Worm (Caenorhabditis elegans) whole organism, L4 larva: ENCODE results near the gene sdz-35.

Experiments
- F26F4.8 ChIP-seq: fragments of 200-800 bp; sonication (Bioruptor generic); conservative IDR thresholded peaks from 2 replicates; pipeline ENCODE4 v1.3.6; 2022; ENCODE audit warnings: missing genetic modification characterization, missing compliant biosample characterization
- F37D6.2 ChIP-seq: sonication (generic microtip); optimal IDR thresholded peaks from 2 replicates; lab custom pipeline; 2016; ENCODE audit warnings: mild to moderate bottlenecking, missing genetic modification characterization, missing compliant biosample characterization
- R02D3.7 ChIP-seq: fragments of 150-350 bp; sonication (generic microtip); optimal IDR thresholded peaks from 3 replicates; lab custom pipeline; 2014; ENCODE audit warnings: missing biosample characterization, missing genetic modification characterization
- T20F7.1 ChIP-seq: fragments of 200-800 bp; sonication (Bioruptor generic); optimal IDR thresholded peaks from 2 replicates; lab custom pipeline; 2018; ENCODE audit warnings: mild to moderate bottlenecking, missing genetic modification characterization, missing compliant biosample characterization
- Y75B8A.6 ChIP-seq: fragments of 200-800 bp; sonication (Bioruptor generic); IDR thresholded peaks from 2 replicates; pipeline ENCODE4 v1.3.6; 2022; ENCODE audit warnings: missing genetic modification reagents, missing genetic modification characterization, missing compliant biosample characterization
- ama-1 ChIP-seq: fragments of 150-350 bp; optimal IDR thresholded peaks from 2 replicates; lab custom pipeline; 2014; ENCODE audit warnings: inconsistent platforms, mixed read lengths
- attf-4 ChIP-seq: sonication (generic microtip); optimal IDR thresholded peaks from 3 replicates; lab custom pipeline; 2017; ENCODE audit warnings: missing biosample characterization, missing genetic modification characterization
- ceh-28 ChIP-seq: fragments of 150-350 bp; optimal IDR thresholded peaks from 2 replicates; lab custom pipeline; 2014; ENCODE audit warnings: missing biosample characterization, missing genetic modification reagents, missing genetic modification characterization
- ceh-44 ChIP-seq: fragments of 200-800 bp; sonication (Bioruptor generic); IDR thresholded peaks from 2 replicates; pipeline ENCODE4 v1.3.6; 2022; ENCODE audit warnings: missing genetic modification reagents, missing genetic modification characterization, missing compliant biosample characterization
- ces-1 ChIP-seq: fragments of 150-350 bp; sonication (generic microtip); optimal IDR thresholded peaks from 4 replicates; lab custom pipeline; 2014; ENCODE audit warnings: missing biosample characterization, missing genetic modification reagents, missing genetic modification characterization
- cey-2 ChIP-seq: sonication (generic microtip); optimal IDR thresholded peaks from 3 replicates; lab custom pipeline; 2017; ENCODE audit warnings: missing genetic modification characterization, mild to moderate bottlenecking, missing compliant biosample characterization, antibody characterized with exemption, borderline replicate concordance; ENCODE audit not compliant: insufficient read depth
- daf-8 ChIP-seq: fragments of 200-800 bp; sonication (Bioruptor generic); IDR thresholded peaks from 2 replicates; pipeline ENCODE4 v1.3.6; 2022; ENCODE audit warnings: missing genetic modification characterization, missing compliant biosample characterization
- dmd-6 ChIP-seq: fragments of 200-800 bp; sonication (Bioruptor generic); IDR thresholded peaks from 2 replicates; pipeline ENCODE4 v1.3.6; 2022; ENCODE audit warnings: missing genetic modification reagents, missing genetic modification characterization, missing compliant biosample characterization
- dmd-8 ChIP-seq: fragments of 200-800 bp; sonication (Bioruptor generic); IDR thresholded peaks from 2 replicates; pipeline ENCODE4 v1.3.6; 2022; ENCODE audit warnings: missing genetic modification characterization, missing compliant biosample characterization
- egl-27 ChIP-seq: sonication (generic microtip); optimal IDR thresholded peaks from 3 replicates; lab custom pipeline; 2017; ENCODE audit warnings: missing biosample characterization, missing genetic modification reagents, missing genetic modification characterization
- fos-1 ChIP-seq: fragments of 150-350 bp; optimal IDR thresholded peaks from 2 replicates; lab custom pipeline; 2014; ENCODE audit warnings: missing biosample characterization, missing genetic modification characterization
- hif-1 ChIP-seq, 2 experiments: sonication (generic microtip); optimal IDR thresholded peaks; 2 replicates each; lab custom pipeline; 2016 to 2017; ENCODE audit warnings: missing compliant biosample characterization in 2 of 2, missing genetic modification characterization in 2 of 2, missing genetic modification reagents in 2 of 2, missing genotype in 2 of 2, mild to moderate bottlenecking in 1 of 2
- hlh-11 ChIP-seq: fragments of 200-800 bp; sonication (Bioruptor generic); optimal IDR thresholded peaks from 2 replicates; lab custom pipeline; 2018; ENCODE audit warnings: mild to moderate bottlenecking, missing genetic modification characterization, missing compliant biosample characterization
- hmg-1.1 ChIP-seq: fragments of 200-800 bp; sonication (Bioruptor generic); IDR thresholded peaks from 2 replicates; pipeline ENCODE4 v1.3.6; 2022; ENCODE audit warnings: missing genetic modification reagents, missing genetic modification characterization, missing compliant biosample characterization
- lim-7 ChIP-seq: fragments of 200-800 bp; sonication (Bioruptor generic); IDR thresholded peaks from 2 replicates; pipeline ENCODE4 v1.3.6; 2022; ENCODE audit warnings: missing genetic modification characterization, missing compliant biosample characterization
- lin-1 ChIP-seq: fragments of 200-800 bp; sonication (Bioruptor generic); IDR thresholded peaks from 2 replicates; pipeline ENCODE4 v1.3.6; 2022; ENCODE audit warnings: missing genetic modification reagents, missing genetic modification characterization, missing compliant biosample characterization
- lir-3 ChIP-seq: sonication (generic microtip); optimal IDR thresholded peaks from 2 replicates; lab custom pipeline; 2016; ENCODE audit warnings: mild to moderate bottlenecking, missing genetic modification characterization, missing compliant biosample characterization
- mep-1 ChIP-seq: fragments of 150-350 bp; sonication (generic microtip); optimal IDR thresholded peaks from 3 replicates; lab custom pipeline; 2014; ENCODE audit warnings: missing biosample characterization, missing genetic modification characterization
- mes-2 ChIP-seq: sonication (generic microtip); optimal IDR thresholded peaks from 2 replicates; lab custom pipeline; 2016; ENCODE audit warnings: missing genotype, mild to moderate bottlenecking, missing genetic modification characterization, missing compliant biosample characterization; ENCODE audit not compliant: poor library complexity, severe bottlenecking
- nhr-111 ChIP-seq: fragments of 200-800 bp; sonication (Bioruptor generic); optimal IDR thresholded peaks from 2 replicates; lab custom pipeline; 2018; ENCODE audit warnings: mild to moderate bottlenecking, missing genetic modification characterization, missing compliant biosample characterization
- nhr-237 ChIP-seq: sonication (generic microtip); optimal IDR thresholded peaks from 2 replicates; lab custom pipeline; 2017; ENCODE audit warnings: missing biosample characterization, missing genetic modification characterization
- nhr-25 ChIP-seq: sonication (generic microtip); optimal IDR thresholded peaks from 2 replicates; lab custom pipeline; 2017; ENCODE audit warnings: missing genetic modification characterization, mild to moderate bottlenecking, missing compliant biosample characterization, antibody characterized with exemption, moderate library complexity, borderline replicate concordance; ENCODE audit not compliant: insufficient read depth
- nhr-28 ChIP-seq: fragments of 150-350 bp; optimal IDR thresholded peaks from 2 replicates; lab custom pipeline; 2014; ENCODE audit warnings: missing biosample characterization, missing genetic modification characterization
- nhr-41 ChIP-seq: fragments of 200-800 bp; sonication (Bioruptor generic); IDR thresholded peaks from 2 replicates; pipeline ENCODE4 v1.3.6; 2022; ENCODE audit warnings: missing genetic modification reagents, missing genetic modification characterization, missing compliant biosample characterization
- nhr-42 ChIP-seq: fragments of 200-800 bp; sonication (Bioruptor generic); IDR thresholded peaks from 2 replicates; pipeline ENCODE4 v1.3.6; 2022; ENCODE audit warnings: missing genetic modification characterization, missing compliant biosample characterization
- nhr-48 ChIP-seq: sonication (generic microtip); optimal IDR thresholded peaks from 2 replicates; lab custom pipeline; 2016; ENCODE audit warnings: mild to moderate bottlenecking, missing genetic modification characterization, missing compliant biosample characterization
- nhr-76 ChIP-seq: fragments of 150-350 bp; optimal IDR thresholded peaks from 2 replicates; lab custom pipeline; 2014; ENCODE audit warnings: missing biosample characterization, missing genetic modification characterization
- nhr-77 ChIP-seq: fragments of 150-350 bp; optimal IDR thresholded peaks from 2 replicates; lab custom pipeline; 2014; ENCODE audit warnings: missing biosample characterization, missing genetic modification characterization
- pha-4 ChIP-seq, 2 experiments: fragments of 150-350 bp in 1 of 2; fragments of 200-800 bp in 1 of 2; sonication (Bioruptor generic) in 1 of 2; IDR thresholded peaks in 1 of 2; optimal IDR thresholded peaks in 1 of 2; 2 replicates each; pipeline versions ENCODE4 v1.3.6 to Lab custom; 2014 to 2022; ENCODE audit warnings: missing genetic modification characterization in 2 of 2, missing genetic modification reagents in 2 of 2, missing biosample characterization in 1 of 2, missing compliant biosample characterization in 1 of 2
- php-3 ChIP-seq: fragments of 200-800 bp; sonication (Bioruptor generic); IDR thresholded peaks from 2 replicates; pipeline ENCODE4 v1.3.6; 2022; ENCODE audit warnings: missing genetic modification reagents, missing genetic modification characterization, missing compliant biosample characterization
- pqm-1 ChIP-seq: sonication (generic microtip); optimal IDR thresholded peaks from 2 replicates; lab custom pipeline; 2017; ENCODE audit warnings: missing biosample characterization, missing genetic modification characterization
- rbr-2 ChIP-seq: sonication (generic microtip); optimal IDR thresholded peaks from 2 replicates; lab custom pipeline; 2016; ENCODE audit warnings: missing genotype, missing genetic modification characterization, missing compliant biosample characterization
- saeg-2 ChIP-seq: fragments of 200-800 bp; sonication (Bioruptor generic); IDR thresholded peaks from 2 replicates; pipeline ENCODE4 v1.3.6; 2022; ENCODE audit warnings: missing genetic modification reagents, missing genetic modification characterization, missing compliant biosample characterization
- set-16 ChIP-seq: fragments of 200-800 bp; sonication (Bioruptor generic); IDR thresholded peaks from 2 replicates; pipeline ENCODE4 v1.3.6; 2022; ENCODE audit warnings: missing genetic modification reagents, missing genetic modification characterization, missing compliant biosample characterization
- snpc-1.2 ChIP-seq: fragments of 200-800 bp; sonication (Bioruptor generic); IDR thresholded peaks from 2 replicates; pipeline ENCODE4 v1.3.6; 2022; ENCODE audit warnings: missing genetic modification reagents, missing genetic modification characterization, missing compliant biosample characterization
- spr-3 ChIP-seq: fragments of 200-800 bp; sonication (Bioruptor generic); optimal IDR thresholded peaks from 2 replicates; lab custom pipeline; 2018; ENCODE audit warnings: mild to moderate bottlenecking, missing genetic modification characterization, missing compliant biosample characterization
- tag-97 ChIP-seq: fragments of 200-800 bp; sonication (Bioruptor generic); IDR thresholded peaks from 2 replicates; pipeline ENCODE4 v1.3.6; 2022; ENCODE audit warnings: missing genetic modification characterization, missing compliant biosample characterization
- tra-1 ChIP-seq: fragments of 200-800 bp; sonication (Bioruptor generic); IDR thresholded peaks from 2 replicates; pipeline ENCODE4 v1.3.6; 2022; ENCODE audit warnings: missing genetic modification reagents, missing genetic modification characterization, missing compliant biosample characterization
- unc-39 ChIP-seq: sonication (generic microtip); optimal IDR thresholded peaks from 2 replicates; lab custom pipeline; 2017; ENCODE audit warnings: missing biosample characterization, missing genetic modification characterization
- zag-1 ChIP-seq: fragments of 150-350 bp; optimal IDR thresholded peaks from 2 replicates; lab custom pipeline; 2014; ENCODE audit warnings: missing biosample characterization, missing genetic modification characterization
- zfp-3 ChIP-seq: fragments of 200-800 bp; sonication (Bioruptor generic); conservative IDR thresholded peaks from 2 replicates; pipeline ENCODE4 v1.3.6; 2022; ENCODE audit warnings: missing genetic modification reagents, missing genetic modification characterization, missing compliant biosample characterization
- zip-11 ChIP-seq: fragments of 200-800 bp; sonication (Bioruptor generic); IDR thresholded peaks from 2 replicates; pipeline ENCODE4 v1.3.6; 2022; ENCODE audit warnings: missing genetic modification characterization, missing compliant biosample characterization
- zip-2 ChIP-seq: fragments of 150-350 bp; optimal IDR thresholded peaks from 2 replicates; lab custom pipeline; 2014; ENCODE audit warnings: missing biosample characterization, missing genetic modification characterization
- ztf-11 ChIP-seq: fragments of 150-350 bp; optimal IDR thresholded peaks from 2 replicates; lab custom pipeline; 2014; ENCODE audit warnings: missing biosample characterization, missing genetic modification characterization
- ztf-7 ChIP-seq: fragments of 150-350 bp; optimal IDR thresholded peaks from 2 replicates; lab custom pipeline; 2014; ENCODE audit warnings: missing biosample characterization, missing genetic modification characterization

Gene sdz-35

DNA sequence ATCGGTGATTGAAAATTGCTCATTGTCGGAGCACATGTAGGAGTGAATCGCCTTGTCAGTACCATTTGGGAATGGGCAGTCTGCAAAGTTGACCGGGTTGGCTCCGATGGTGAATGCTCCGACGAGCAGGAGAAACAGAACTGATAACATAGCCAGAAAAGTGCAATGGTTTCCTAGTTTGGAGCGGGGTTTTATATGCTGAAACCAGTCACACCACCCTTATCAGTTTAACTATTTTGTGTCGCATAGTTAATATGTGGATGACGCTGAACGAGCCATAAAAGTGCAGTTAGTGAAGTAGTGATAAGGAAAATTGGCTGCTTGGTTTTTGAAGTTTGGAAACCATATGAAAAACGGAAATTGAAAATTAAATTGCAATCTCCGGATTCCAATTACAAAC is 37.3 kb upstream of the sdz-35 start, which contains the start of gene C17F4.7 (continued):
- TF ChIP-seq dmd-8 (GFP tag; lab: Robert Waterston, UW) (no peak), lim-7 (no peak), spr-3 (GFP tag; lab: Kevin White, UChicago) (no peak), nhr-237 (tag; lab: Kevin White, UChicago) (no peak), T20F7.1 (GFP tag; lab: Kevin White, UChicago) (no peak), nhr-28 (tag; lab: Kevin White, UChicago) (peak; percentile 95), zag-1 (tag; lab: Kevin White, UChicago) (no peak), snpc-1.2 (no peak), unc-39 (tag; lab: Kevin White, UChicago) (no peak), cey-2 (no peak), hmg-1.1 (no peak), php-3 (peak; percentile 96), nhr-76 (tag; lab: Kevin White, UChicago) (no peak), ceh-28 (tag; lab: Kevin White, UChicago) (no peak), attf-4 (tag; lab: Kevin White, UChicago) (no peak), mes-2 (tag; lab: Kevin White, UChicago) (peak; percentile 14)

DNA sequence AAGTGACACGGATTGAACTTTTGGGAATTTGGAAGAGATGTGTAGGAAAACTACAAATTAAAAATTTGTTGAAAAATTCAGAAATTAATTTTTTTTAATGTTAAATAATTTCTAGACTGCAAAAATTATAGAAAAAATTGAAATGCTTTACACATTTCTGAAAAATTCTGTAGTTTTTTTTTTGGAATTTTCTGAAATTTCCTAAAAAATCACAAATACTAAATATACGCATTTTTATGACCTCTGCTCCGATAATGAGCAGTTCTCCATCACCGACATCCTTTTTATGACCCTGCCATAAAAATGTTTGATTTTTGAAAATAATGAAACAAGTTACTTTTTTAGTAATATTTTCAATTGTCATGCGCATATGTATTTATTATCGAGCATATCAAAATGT is 36.2 kb upstream of the sdz-35 start:
- TF ChIP-seq nhr-25 (tag; lab: Kevin White, UChicago) = no peak
- TF ChIP-seq nhr-42 (GFP tag; lab: Robert Waterston, UW) = no peak
- TF ChIP-seq mep-1 (tag; lab: Kevin White, UChicago) = no peak
- TF ChIP-seq saeg-2 = 0 out of 2 replicates have a peak, but pooled peaks have one; percentile 24
- no peak for TF ChIP-seq ces-1 (GFP tag; lab: Kevin White, UChicago)
- no peak for TF ChIP-seq ztf-7 (tag; lab: Kevin White, UChicago)
- peak; percentile 29; the same call in 1 of the 2 replicates for TF ChIP-seq pha-4 (GFP tag; IDR thresholded peaks at IDR 0.05; lab: Robert Waterston, UW)
- TF ChIP-seq pha-4 (tag; optimal IDR thresholded peaks at IDR 0.05; lab: Kevin White, UChicago) = no peak
- peak; percentile 77 for TF ChIP-seq nhr-77
- TF ChIP-seq nhr-41 (GFP tag; lab: Robert Waterston, UW) = no peak
- TF ChIP-seq hlh-11 (tag; lab: Kevin White, UChicago) = peak; percentile 10
- TF ChIP-seq fos-1 (tag; lab: Kevin White, UChicago) = peak; percentile 72
- no peak for TF ChIP-seq lin-1 (GFP tag; lab: Robert Waterston, UW)
- 0 out of 2 replicates have a peak, but pooled peaks have one; percentile 27 for TF ChIP-seq tra-1 (GFP tag; lab: Robert Waterston, UW)
- no peak for TF ChIP-seq lir-3 (tag; lab: Kevin White, UChicago)
- 0 out of 2 replicates have a peak, but pooled peaks have one; percentile 52 for TF ChIP-seq Y75B8A.6
- TF ChIP-seq ceh-44 = no peak
- no peak for TF ChIP-seq rbr-2 (tag; lab: Kevin White, UChicago)
- TF ChIP-seq nhr-48 (tag; lab: Kevin White, UChicago) = no peak
- peak; percentile 79 for TF ChIP-seq pqm-1 (tag; lab: Kevin White, UChicago)
- peak; percentile 62; the same call in 1 of the 2 replicates for TF ChIP-seq zfp-3
- TF ChIP-seq zip-2 = no peak
- no peak for TF ChIP-seq R02D3.7 (tag; lab: Kevin White, UChicago)
- TF ChIP-seq nhr-237 (tag; lab: Kevin White, UChicago) = no peak
- peak; percentile 58 for TF ChIP-seq dmd-6 (GFP tag; lab: Robert Waterston, UW)
- TF ChIP-seq F37D6.2 (tag; lab: Kevin White, UChicago) = no peak
- TF ChIP-seq ama-1 = no peak
- peak; percentile 91 for TF ChIP-seq php-3
- no peak for TF ChIP-seq F26F4.8 (GFP tag; lab: Robert Waterston, UW)
- TF ChIP-seq set-16 (GFP tag; lab: Robert Waterston, UW) = no peak
- no peak for TF ChIP-seq hif-1 (tag; optimal IDR thresholded peaks at IDR 0.05; lab: Kevin White, UChicago)
- no peak for TF ChIP-seq tag-97
- TF ChIP-seq attf-4 (tag; lab: Kevin White, UChicago) = no peak
- no peak for TF ChIP-seq zip-11
- no peak for TF ChIP-seq nhr-111 (GFP tag; lab: Kevin White, UChicago)
- no peak for TF ChIP-seq ztf-11 (tag; lab: Kevin White, UChicago)
- no peak for TF ChIP-seq daf-8 (GFP tag; lab: Robert Waterston, UW)
- TF ChIP-seq egl-27 (tag; lab: Kevin White, UChicago) = no peak
